Fruit fly (Drosophila melanogaster) whole organism, prepupa: ENCODE results near the gene dj-1beta.

Experiments
- Blimp-1 ChIP-seq: fragments of 200-800 bp; sonication (Bioruptor generic); optimal IDR thresholded peaks from 3 replicates; lab custom pipeline; 2017; ENCODE audit warnings: missing biosample characterization, missing genetic modification characterization, mild to moderate bottlenecking, moderate library complexity, missing genetic modification reagents
- CG10669 ChIP-seq: fragments of 200-800 bp; sonication (Bioruptor generic); optimal IDR thresholded peaks from 3 replicates; lab custom pipeline; 2018; ENCODE audit warnings: missing biosample characterization, mild to moderate bottlenecking, missing genetic modification characterization, moderate library complexity
- CG11294 ChIP-seq: fragments of 200-800 bp; sonication (Bioruptor generic); IDR thresholded peaks from 2 replicates; pipeline ENCODE4 v1.3.6; 2022; ENCODE audit warnings: missing biosample characterization, missing genetic modification characterization
- CG16779 ChIP-seq: fragments of 200-800 bp; sonication (Bioruptor generic); optimal IDR thresholded peaks from 3 replicates; lab custom pipeline; 2017; ENCODE audit warnings: missing biosample characterization, mild to moderate bottlenecking, missing genetic modification characterization
- CG3032 ChIP-seq: fragments of 200-800 bp; optimal IDR thresholded peaks from 2 replicates; lab custom pipeline; 2019; ENCODE audit warnings: missing biosample characterization, mild to moderate bottlenecking, missing genetic modification characterization, moderate library complexity
- CG32006 ChIP-seq: fragments of 200-800 bp; sonication (Bioruptor generic); optimal IDR thresholded peaks from 3 replicates; lab custom pipeline; 2017; ENCODE audit warnings: missing biosample characterization, mild to moderate bottlenecking, missing genetic modification characterization
- CG3919 ChIP-seq: fragments of 200-800 bp; sonication (Bioruptor generic); optimal IDR thresholded peaks from 3 replicates; lab custom pipeline; 2016; ENCODE audit warnings: missing biosample characterization, missing genetic modification characterization
- CG6163 ChIP-seq: fragments of 200-800 bp; sonication (Bioruptor generic); IDR thresholded peaks from 3 replicates; pipeline ENCODE4 v1.3.6; 2022; ENCODE audit warnings: missing biosample characterization, missing genetic modification characterization
- CG6854 ChIP-seq: fragments of 200-800 bp; sonication (Bioruptor generic); optimal IDR thresholded peaks from 2 replicates; lab custom pipeline; 2017; ENCODE audit warnings: missing biosample characterization, mild to moderate bottlenecking, missing genetic modification characterization
- CG8319 ChIP-seq: fragments of 200-800 bp; sonication (Bioruptor generic); optimal IDR thresholded peaks from 3 replicates; lab custom pipeline; 2016; ENCODE audit warnings: missing biosample characterization, missing genetic modification characterization
- CG9139 ChIP-seq: fragments of 200-800 bp; sonication (Bioruptor generic); optimal IDR thresholded peaks from 3 replicates; lab custom pipeline; 2017; ENCODE audit warnings: missing biosample characterization, mild to moderate bottlenecking, missing genetic modification characterization
- Eip78C ChIP-seq: fragments of 200-800 bp; sonication (Bioruptor generic); peaks from one replicate; lab custom pipeline; 2016; ENCODE audit warnings: missing biosample characterization, missing genetic modification characterization
- Ets96B ChIP-seq: fragments of 200-800 bp; optimal IDR thresholded peaks from 2 replicates; lab custom pipeline; 2019; ENCODE audit warnings: missing biosample characterization, mild to moderate bottlenecking, missing genetic modification characterization, moderate library complexity
- Hr39 ChIP-seq: fragments of 200-800 bp; sonication (Bioruptor generic); optimal IDR thresholded peaks from 2 replicates; lab custom pipeline; 2016; ENCODE audit warnings: missing biosample characterization, missing genetic modification characterization
- OdsH ChIP-seq: fragments of 200-800 bp; sonication (Bioruptor generic); optimal IDR thresholded peaks from 3 replicates; lab custom pipeline; 2016; ENCODE audit warnings: missing biosample characterization, missing genetic modification characterization
- Sox102F ChIP-seq: fragments of 200-800 bp; sonication (Bioruptor generic); optimal IDR thresholded peaks from 2 replicates; lab custom pipeline; 2016; ENCODE audit warnings: missing biosample characterization, mild to moderate bottlenecking, missing genetic modification characterization
- Sox14 ChIP-seq: fragments of 200-800 bp; sonication (Bioruptor generic); optimal IDR thresholded peaks from 3 replicates; lab custom pipeline; 2016; ENCODE audit warnings: missing biosample characterization, missing genetic modification characterization
- achi ChIP-seq: fragments of 200-800 bp; sonication (Bioruptor generic); optimal IDR thresholded peaks from 3 replicates; lab custom pipeline; 2016; ENCODE audit warnings: missing biosample characterization, missing genetic modification characterization
- cyc ChIP-seq: fragments of 200-800 bp; sonication (Bioruptor generic); optimal IDR thresholded peaks from 3 replicates; lab custom pipeline; 2016; ENCODE audit warnings: missing biosample characterization, missing genetic modification characterization
- dac ChIP-seq: fragments of 200-800 bp; sonication (Bioruptor generic); optimal IDR thresholded peaks from 2 replicates; lab custom pipeline; 2017; ENCODE audit warnings: missing biosample characterization, mild to moderate bottlenecking, missing genetic modification characterization
- dsx ChIP-seq: fragments of 200-800 bp; optimal IDR thresholded peaks from 3 replicates; lab custom pipeline; 2019; ENCODE audit warnings: missing biosample characterization, mild to moderate bottlenecking, missing genetic modification characterization, moderate library complexity; ENCODE audit not compliant: poor library complexity, severe bottlenecking
- eg ChIP-seq: fragments of 200-800 bp; sonication (Bioruptor generic); IDR thresholded peaks from 3 replicates; pipeline ENCODE4 v1.3.6; 2022; ENCODE audit warnings: missing biosample characterization, missing genetic modification characterization
- esn ChIP-seq: fragments of 200-800 bp; sonication (Bioruptor generic); optimal IDR thresholded peaks from 2 replicates; lab custom pipeline; 2016; ENCODE audit warnings: missing biosample characterization, mild to moderate bottlenecking, missing genetic modification characterization, moderate library complexity
- fkh ChIP-seq: fragments of 200-800 bp; sonication (Bioruptor generic); optimal IDR thresholded peaks from 3 replicates; lab custom pipeline; 2017; ENCODE audit warnings: missing biosample characterization, mild to moderate bottlenecking, missing genetic modification characterization, moderate library complexity
- lz ChIP-seq: fragments of 200-800 bp; sonication (Bioruptor generic); optimal IDR thresholded peaks from 3 replicates; lab custom pipeline; 2016; ENCODE audit warnings: missing biosample characterization, missing genetic modification characterization
- pdm3 ChIP-seq: fragments of 200-800 bp; sonication (Bioruptor generic); optimal IDR thresholded peaks from 3 replicates; lab custom pipeline; 2016; ENCODE audit warnings: missing biosample characterization, missing genetic modification characterization
- ss ChIP-seq, 2 experiments: fragments of 200-800 bp; sonication (Bioruptor generic); optimal IDR thresholded peaks; 2 replicates in 1 of 2; 3 replicates in 1 of 2; lab custom pipeline; 2017 to 2018; ENCODE audit warnings: mild to moderate bottlenecking in 2 of 2, missing biosample characterization in 2 of 2, missing genetic modification characterization in 2 of 2, moderate library complexity in 1 of 2
- svp ChIP-seq: fragments of 200-800 bp; sonication (Bioruptor generic); peaks from one replicate; lab custom pipeline; 2016; ENCODE audit warnings: missing biosample characterization, missing genetic modification characterization
- topi ChIP-seq: fragments of 200-800 bp; sonication (Bioruptor generic); optimal IDR thresholded peaks from 3 replicates; lab custom pipeline; 2016; ENCODE audit warnings: missing biosample characterization, missing genetic modification characterization

The dj-1beta gene

DNA sequence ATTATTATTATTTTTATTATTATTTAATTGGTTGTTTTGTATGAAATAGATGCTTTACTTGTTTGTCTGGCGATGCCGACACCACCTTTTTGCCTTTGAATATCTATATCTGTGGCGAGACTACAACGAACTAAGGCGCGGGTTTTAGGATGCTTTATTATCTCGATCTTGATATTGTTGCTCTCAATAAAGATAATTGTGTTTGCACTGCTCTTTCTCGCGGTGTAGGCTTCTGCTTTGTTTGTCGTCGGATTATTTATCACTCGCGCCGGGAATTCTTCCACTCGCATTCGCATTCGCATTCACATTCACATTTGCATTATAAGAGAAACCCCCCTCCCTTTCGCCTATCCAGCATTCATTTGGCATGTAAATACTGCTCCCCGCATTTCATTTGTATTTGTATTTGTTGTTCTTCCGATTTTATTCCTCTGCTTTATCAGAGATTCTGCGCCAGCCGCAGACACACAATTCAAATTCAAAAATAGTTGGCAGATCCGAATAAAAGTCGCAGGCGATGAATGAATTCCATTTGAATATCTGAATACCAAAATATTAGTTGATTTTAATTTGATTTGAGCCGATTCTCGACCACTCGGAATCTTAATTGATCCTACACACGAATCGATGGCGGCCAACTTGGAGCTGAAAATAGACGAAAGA, 6.5 kb upstream of the dj-1beta start (continued):
- TF ChIP-seq CG32006 (GFP tag; lab: Kevin White, UChicago) (peak; percentile 60), eg (GFP tag; lab: Robert Waterston, UW) (peak; percentile 56; the same call in 1 of the 3 replicates), ss (GFP tag; optimal IDR thresholded peaks at IDR 0.05; lab: Kevin White, UChicago) (peak; percentile 20 to 26), CG16779 (tag; lab: Kevin White, UChicago) (peak; percentile 42), svp (GFP tag; lab: Kevin White, UChicago) (peak; percentile 77), CG10669 (GFP tag; lab: Kevin White, UChicago) (peak; percentile 46), Ets96B (peak; percentile 43), lz (GFP tag; lab: Kevin White, UChicago) (peak; percentile 38), CG3032 (tag; lab: Kevin White, UChicago) (peak; percentile 57)

DNA sequence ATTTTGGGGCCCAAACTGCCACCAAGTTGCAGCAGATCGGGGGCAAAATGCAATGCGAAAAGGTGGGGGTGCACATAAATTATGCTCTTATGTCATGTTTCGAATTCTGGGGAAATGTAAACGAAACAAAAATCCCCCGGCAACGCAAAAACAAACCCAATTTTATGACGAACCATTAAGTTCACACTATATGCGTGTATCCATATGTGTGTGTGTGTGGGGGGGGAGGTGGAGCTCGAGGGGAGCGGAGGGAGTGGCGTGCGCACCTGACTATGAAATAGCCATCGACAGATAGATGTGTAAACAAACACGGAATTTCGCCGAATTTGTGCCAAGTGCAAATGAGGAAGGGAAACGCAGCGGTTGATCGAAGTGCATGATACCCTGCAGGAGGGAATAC, 5.5 kb upstream of the dj-1beta start:
- TF ChIP-seq CG3032 (tag; lab: Kevin White, UChicago) (no peak), CG10669 (GFP tag; lab: Kevin White, UChicago) (no peak), OdsH (no peak), esn (GFP tag; lab: Kevin White, UChicago) (no peak), CG16779 (tag; lab: Kevin White, UChicago) (no peak), achi (GFP tag; lab: Kevin White, UChicago) (no peak)
- TF ChIP-seq, all 60 proteins: peak for 0

DNA sequence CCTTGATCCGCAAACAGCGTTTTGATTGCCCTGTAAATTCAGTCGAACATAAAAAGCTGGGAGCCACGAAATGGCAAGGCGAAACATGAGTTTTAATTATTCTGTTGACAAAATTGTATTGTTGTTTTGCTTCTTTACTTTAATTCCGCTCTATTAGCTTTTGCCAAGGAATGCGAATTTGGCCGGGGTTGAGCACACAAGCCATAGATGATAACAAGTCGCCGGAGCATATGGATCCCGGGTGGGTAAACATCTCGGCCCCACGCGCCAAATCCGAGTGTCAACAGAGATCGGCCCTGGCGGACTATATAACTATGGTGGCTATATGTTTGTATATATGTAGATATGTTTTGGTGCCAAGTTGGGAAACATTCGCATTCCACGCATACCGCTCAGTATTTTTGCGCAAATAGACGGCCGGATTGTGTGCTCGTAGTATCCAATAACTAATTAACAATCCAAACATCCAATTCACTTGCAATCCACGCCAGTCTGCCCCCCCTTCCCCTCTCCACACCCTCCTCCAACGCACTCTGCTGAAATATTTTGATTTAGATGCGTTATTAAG, 4.7 kb upstream of the dj-1beta start:
- TF ChIP-seq Blimp-1 (no peak), Eip78C (GFP tag; lab: Kevin White, UChicago) (no peak), CG3919 (GFP tag; lab: Kevin White, UChicago) (no peak), esn (GFP tag; lab: Kevin White, UChicago) (peak; percentile 17), dac (no peak), CG11294 (GFP tag; lab: Robert Waterston, UW) (no peak), lz (GFP tag; lab: Kevin White, UChicago) (no peak), fkh (GFP tag; lab: Kevin White, UChicago) (peak; percentile 91), OdsH (no peak), dsx (GFP tag; lab: Kevin White, UChicago) (no peak), pdm3 (no peak), cyc (GFP tag; lab: Kevin White, UChicago) (no peak), CG6854 (no peak)

DNA sequence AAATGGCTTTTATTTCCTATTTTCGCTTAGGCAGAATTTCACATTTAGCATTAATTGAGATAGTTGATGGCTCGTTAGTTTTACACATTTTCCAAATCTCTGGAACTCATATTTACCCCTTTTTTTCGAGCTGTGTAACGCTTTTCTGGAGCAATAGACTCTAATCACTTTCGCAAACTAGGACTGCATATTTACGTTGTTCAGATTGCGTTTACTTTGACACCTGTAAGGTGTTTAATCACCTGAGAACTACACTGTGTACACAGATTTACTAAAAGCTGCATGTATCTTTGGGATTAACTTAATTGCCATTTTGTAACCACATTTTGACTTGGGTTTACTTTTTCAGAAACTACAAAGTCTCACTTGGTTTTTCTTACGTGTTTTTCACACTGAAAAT, 4.1 kb upstream of the dj-1beta start:
- TF ChIP-seq CG6854 (no peak), Sox14 (no peak), svp (GFP tag; lab: Kevin White, UChicago) (no peak), Sox102F (no peak), dac (no peak), CG9139 (GFP tag; lab: Kevin White, UChicago) (no peak), topi (GFP tag; lab: Kevin White, UChicago) (no peak), Hr39 (GFP tag; lab: Kevin White, UChicago) (no peak), CG8319 (GFP tag; lab: Kevin White, UChicago) (no peak), OdsH (no peak), cyc (GFP tag; lab: Kevin White, UChicago) (no peak)
- TF ChIP-seq, all 60 proteins: peak for 0

DNA sequence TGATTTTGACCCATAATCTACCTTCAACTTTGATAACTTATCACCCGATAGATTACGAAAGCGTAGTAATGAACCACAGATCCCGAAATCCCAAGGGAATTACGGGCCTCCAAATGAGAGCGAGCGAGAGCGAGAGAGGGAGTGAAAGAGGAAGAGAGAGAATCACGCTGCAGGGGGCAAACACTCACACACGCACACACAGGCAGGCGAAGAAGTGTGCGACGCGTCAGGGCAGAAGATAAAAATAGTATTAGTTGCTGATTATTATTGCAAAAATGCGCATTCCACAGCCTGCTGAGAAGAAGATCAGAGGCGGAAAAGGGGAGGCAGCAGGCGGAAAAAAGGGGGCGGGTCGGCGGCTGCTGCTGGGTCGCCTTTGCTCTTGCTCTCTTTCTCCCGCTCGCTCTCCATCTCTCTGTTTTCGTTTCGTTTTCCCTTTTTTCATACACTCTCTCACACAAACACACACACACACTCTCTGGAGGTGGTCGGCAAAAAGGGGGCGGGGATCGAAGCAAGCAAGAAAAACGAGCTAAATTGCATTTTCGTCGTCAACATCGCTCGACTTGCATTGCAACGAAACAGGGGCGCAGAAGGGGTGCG, 3.6 kb upstream of the dj-1beta start:
- TF ChIP-seq Ets96B (no peak), CG6163 (GFP tag; lab: Robert Waterston, UW) (0 out of 3 replicates have a peak, but pooled peaks have one; percentile 22)
- TF ChIP-seq, all 60 proteins: peak for 1
